Fruit fly (Drosophila melanogaster) whole organism, larva: ENCODE results near the gene CG17738.

ENCODE experiments used
- noc ChIP-seq: fragments of 200-800 bp; sonication (Bioruptor generic); optimal IDR thresholded peaks from 3 replicates; lab custom pipeline; 2019; ENCODE audit warnings: missing biosample characterization, mild to moderate bottlenecking, missing genetic modification characterization, moderate library complexity

The CG17738 gene

DNA sequence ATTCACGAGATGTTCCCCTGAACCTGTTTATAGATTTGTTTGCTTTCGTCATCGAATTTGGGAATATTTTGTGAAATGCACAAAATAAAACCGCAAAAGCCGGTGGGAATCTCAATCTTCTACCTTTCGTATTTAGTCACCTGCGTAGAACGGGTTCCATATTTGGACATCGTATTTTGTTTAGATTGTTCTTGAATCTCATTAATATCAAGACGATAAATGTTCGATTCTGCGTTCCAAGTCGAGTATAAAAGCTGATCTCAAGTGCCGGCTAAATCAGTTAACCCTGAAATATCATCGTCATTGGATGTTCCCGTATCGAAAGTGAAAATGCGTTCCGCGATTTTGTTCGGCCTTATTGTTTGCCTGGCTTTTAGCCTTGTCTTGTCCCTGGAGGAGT, at the start of gene CG17738:
CG17738 (plus strand) TSS at position 301 of the 400 bp plus-strand sequence.
- no peak for TF ChIP-seq noc (tag; lab: Kevin White, UChicago)

DNA sequence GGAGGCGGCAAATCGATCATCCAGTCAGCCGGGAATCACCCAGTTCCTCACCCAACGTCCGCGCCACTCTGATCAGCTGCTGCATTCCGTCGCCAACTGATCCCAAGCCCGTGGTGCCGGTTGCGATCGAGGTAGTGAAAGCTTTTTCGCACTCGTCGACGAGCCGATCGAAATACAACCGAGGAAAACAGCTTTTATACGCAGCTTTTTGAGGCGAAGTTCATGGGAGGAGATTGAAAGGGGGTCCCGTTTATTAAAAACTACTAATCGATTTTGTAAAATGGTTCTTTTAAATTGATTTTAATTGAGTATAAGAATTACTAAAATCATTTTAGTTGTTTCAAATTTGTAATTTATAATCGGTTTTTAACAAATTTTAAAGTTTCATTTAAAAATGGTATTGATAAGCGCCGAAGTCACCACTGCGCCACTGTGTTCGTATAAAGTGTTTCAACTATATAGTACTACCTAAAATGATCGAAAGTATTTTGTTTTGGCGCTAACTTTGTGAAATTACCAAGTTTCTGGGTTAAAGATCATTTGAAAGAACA, 49.2 kb upstream of the CG17738 start, which contains the start of gene CG4860:
CG4860 (minus strand) TSS at position 99 of the 551 bp plus-strand sequence.
- TF ChIP-seq noc (tag; lab: Kevin White, UChicago), result peak; percentile 91

DNA sequence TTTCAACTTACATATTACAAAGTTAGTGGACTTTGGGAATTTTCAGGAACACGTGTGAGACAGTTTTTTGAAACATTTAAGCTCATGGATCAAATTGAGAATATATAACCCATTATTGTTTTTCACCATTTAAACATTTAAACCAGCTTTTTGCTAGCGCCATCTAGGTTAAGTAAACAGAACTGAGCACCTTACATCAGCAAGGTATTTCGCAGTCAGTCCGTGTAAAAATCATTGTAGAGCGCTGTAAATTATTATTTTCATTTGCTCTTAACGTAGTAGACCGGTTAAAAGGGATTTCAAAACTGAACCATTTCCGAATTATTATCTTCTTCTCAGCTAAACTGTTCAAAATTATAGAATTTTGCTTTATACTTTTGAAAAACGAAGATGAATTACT, 48.6 kb upstream of the CG17738 start, which contains the start of gene Rsbp15:
Rsbp15 (plus strand) TSS at position 295 of the 400 bp plus-strand sequence.
- TF ChIP-seq noc (tag; lab: Kevin White, UChicago), result no peak

DNA sequence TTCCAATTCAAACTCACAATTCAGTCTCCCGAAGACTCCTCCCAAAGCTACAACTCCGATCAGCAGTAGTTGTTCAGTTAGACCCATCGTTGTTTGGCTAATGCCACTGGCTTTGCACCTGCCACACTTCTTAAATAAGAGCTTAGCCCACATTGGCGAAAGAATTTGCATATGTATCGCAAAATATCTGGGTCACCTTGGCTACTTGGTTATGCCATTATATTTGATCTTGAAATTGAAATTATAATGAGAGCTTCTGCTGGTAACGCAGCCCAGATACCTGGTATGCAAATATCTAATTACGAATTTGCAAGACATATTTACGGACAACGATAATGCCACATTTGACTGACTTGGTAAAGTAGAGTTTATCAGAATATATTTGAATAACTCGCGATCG, 45.8 kb upstream of the CG17738 start, which contains the start of gene CG17404:
CG17404 (minus strand) TSS at position 101 of the 400 bp plus-strand sequence.
- no peak for TF ChIP-seq noc (tag; lab: Kevin White, UChicago)

dm6 chr3R:12226239-12226638, 44.5 kb upstream of the CG17738 start, which contains the start of gene CG12256:
Gene CG12256 (minus strand): TSS chr3R:12226339.
- TF ChIP-seq noc (tag; lab: Kevin White, UChicago), result no peak

- no peak for TF ChIP-seq noc (tag; lab: Kevin White, UChicago)
These were observed 41.6 kb upstream of the CG17738 start, which contains the start of gene CG3916 for dm6 chr3R:12229113-12229512. Gene CG3916 (plus strand): TSS chr3R:12229413.

DNA sequence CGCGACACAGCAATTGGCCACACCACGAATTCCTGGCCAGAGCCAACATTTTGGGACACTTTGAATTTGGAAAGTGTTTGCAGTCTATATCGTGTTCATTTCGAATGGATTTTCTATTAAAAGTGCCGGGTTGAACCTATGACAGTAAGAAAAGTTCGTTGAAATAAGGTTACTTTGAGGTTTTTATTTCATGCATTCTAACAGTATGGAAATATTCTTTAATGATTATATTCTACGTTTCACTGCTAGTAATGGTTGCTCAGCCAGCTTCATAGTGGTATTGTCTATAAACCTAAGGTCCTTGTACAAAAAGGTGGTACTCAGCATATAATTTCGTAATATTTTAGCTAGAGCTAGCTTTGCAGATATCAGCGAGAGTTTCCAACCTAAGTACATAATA, 38.1 kb upstream of the CG17738 start, which contains the start of gene Pglym87:
Pglym87 (minus strand) TSS at position 101 of the 400 bp plus-strand sequence.
- no peak for TF ChIP-seq noc (tag; lab: Kevin White, UChicago)

DNA sequence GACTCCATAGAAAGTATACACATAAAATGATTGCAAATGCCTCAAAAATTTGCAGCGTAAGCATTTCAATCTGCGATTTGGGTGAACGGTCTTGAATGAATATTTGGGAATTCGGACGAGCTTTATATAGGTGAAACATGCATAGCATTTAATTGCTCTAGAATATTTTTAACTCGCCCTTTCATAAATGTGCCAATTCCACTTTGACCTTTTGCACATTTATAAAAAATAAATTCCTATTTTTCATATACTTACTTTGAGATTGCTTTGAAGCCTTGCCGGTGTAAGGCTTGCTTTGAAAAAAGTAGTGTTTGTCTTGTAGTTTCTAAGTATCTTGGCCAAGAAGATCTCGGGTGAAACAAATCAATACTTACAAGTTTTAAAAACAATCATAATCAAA, 36.1 kb upstream of the CG17738 start, which contains the start of gene Cyp313a5:
Cyp313a5 (minus strand) TSS at position 101 of the 400 bp plus-strand sequence.
- no peak for TF ChIP-seq noc (tag; lab: Kevin White, UChicago)

- TF ChIP-seq noc (tag; lab: Kevin White, UChicago), result no peak
These were observed 33.9 kb upstream of the CG17738 start, which contains the start of gene Cyp313a2 for dm6 chr3R:12236804-12237203. Gene Cyp313a2 (minus strand): TSS chr3R:12236904.

DNA sequence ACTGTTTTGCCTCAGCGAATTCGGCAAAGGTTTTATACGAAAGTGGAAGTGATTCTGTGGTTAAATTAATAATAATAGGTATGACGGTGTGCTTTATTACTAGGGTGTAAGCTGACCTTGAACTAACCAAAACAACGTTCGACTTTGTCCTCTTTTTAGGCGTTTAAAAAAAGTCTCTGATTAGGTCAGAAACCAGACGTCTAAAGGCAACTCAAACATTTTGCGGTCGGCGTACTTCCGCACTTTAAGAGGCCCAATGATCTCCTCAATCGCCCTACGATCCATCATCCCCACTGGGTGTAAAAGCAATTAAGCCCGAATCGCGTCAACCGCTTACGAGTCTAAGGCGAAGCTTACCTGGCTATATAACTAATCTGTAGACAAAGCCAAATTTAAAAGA, 31.5 kb upstream of the CG17738 start, which contains the start of gene Cyp313a3:
Cyp313a3 (minus strand) TSS at position 101 of the 400 bp plus-strand sequence.
- TF ChIP-seq noc (tag; lab: Kevin White, UChicago), result no peak

- peak; percentile 70 for TF ChIP-seq noc (tag; lab: Kevin White, UChicago)
These were observed 26.1 kb upstream of the CG17738 start for dm6 chr3R:12244468-12245060.

DNA sequence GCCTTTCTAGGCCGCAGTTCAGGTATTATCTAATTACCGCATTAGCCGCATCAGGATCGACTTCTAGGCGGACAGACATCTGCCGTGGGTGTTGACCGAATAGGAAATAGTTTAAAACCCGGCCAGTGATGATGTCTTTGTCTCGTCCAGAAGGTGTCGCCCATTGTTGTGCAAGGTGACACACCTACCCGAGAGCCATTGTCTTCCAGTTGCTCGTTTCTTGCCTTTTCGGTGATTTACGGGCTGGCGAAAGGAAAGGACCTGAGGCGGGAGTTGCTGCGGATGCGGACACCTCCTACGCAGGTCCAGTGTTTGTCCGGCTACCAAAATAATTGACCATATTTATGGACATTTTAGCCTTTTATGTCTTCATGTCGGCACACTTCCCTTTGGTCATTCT, 22.4 kb upstream of the CG17738 start:
- TF ChIP-seq noc (tag; lab: Kevin White, UChicago), result no peak

- no peak for TF ChIP-seq noc (tag; lab: Kevin White, UChicago)
These were observed 20.5 kb upstream of the CG17738 start for dm6 chr3R:12250204-12250603.

DNA sequence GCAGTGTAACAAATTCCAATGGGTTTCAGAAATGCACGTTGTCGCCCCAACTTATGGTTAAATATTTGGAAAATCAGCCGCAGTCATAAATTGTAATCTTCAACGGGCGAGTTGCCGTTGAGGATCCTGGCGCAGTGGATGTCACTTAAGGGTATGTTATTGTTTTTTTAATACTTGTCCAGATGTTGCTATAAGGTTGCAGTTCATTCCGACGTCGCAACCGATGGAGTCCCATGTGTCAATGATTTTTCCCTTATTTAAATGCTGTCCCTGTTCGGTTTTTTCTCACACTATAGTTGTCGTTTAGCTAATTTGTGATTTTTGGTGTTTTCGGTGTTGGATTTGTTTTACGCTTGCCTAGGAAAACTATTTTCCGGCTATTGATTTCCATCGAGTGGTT, 19.2 kb upstream of the CG17738 start:
- TF ChIP-seq noc (tag; lab: Kevin White, UChicago), result no peak

dm6 chr3R:12252457-12253065, 18.1 kb upstream of the CG17738 start:
- no peak for TF ChIP-seq noc (tag; lab: Kevin White, UChicago)

- no peak for TF ChIP-seq noc (tag; lab: Kevin White, UChicago)
These were observed 16.8 kb upstream of the CG17738 start, which contains the start of gene CG3942 for dm6 chr3R:12253887-12254286. Gene CG3942 (plus strand): TSS chr3R:12254187.
